Fruit fly (Drosophila melanogaster) whole organism: Measurements from ENCODE around the gene Arfrp1.

Experiments used
- CG8478 ChIP-seq: fragments of >200 bp; optimal IDR thresholded peaks from 2 replicates; lab custom pipeline; 2018; ENCODE audit warnings: inconsistent platforms
- Dll ChIP-seq: fragments of >200 bp; optimal IDR thresholded peaks from 2 replicates; lab custom pipeline; 2017
- EcR ChIP-seq, 2 experiments: fragments of >200 bp; optimal IDR thresholded peaks; 2 replicates each; lab custom pipeline; 2017; ENCODE audit warnings: missing biosample characterization in 2 of 2, missing genetic modification characterization in 2 of 2, missing genetic modification reagents in 2 of 2
- psq ChIP-seq: fragments of >200 bp; optimal IDR thresholded peaks from 2 replicates; lab custom pipeline; 2017
- usp ChIP-seq: fragments of >200 bp; optimal IDR thresholded peaks from 2 replicates; lab custom pipeline; 2017; ENCODE audit warnings: missing biosample characterization, missing genetic modification characterization, mixed read lengths

- TF ChIP-seq psq (lab: Kevin White, UChicago) (no peak), Dll (lab: Kevin White, UChicago) (no peak), CG8478 (lab: Kevin White, UChicago) (no peak), usp (GFP tag; lab: Kevin White, UChicago) (no peak), EcR (GFP tag; optimal IDR thresholded peaks at IDR 0.05; lab: Kevin White, UChicago) (no peak)
These were observed 39.0 kb upstream of the Arfrp1 start, which contains the start of gene CG15365 for dm6 chrX:9067754-9068477.
